Worm (Caenorhabditis elegans) whole organism, L1 larva: ENCODE results near the gene C14B9.3.

Source experiments
- fkh-10 ChIP-seq: sonication (generic microtip); optimal IDR thresholded peaks from 2 replicates; lab custom pipeline; 2017; ENCODE audit warnings: missing biosample characterization, missing genetic modification reagents, missing genetic modification characterization
- lin-13 ChIP-seq: fragments of 150-350 bp; optimal IDR thresholded peaks from 2 replicates; lab custom pipeline; 2014; ENCODE audit warnings: missing biosample characterization, missing genetic modification reagents, missing genetic modification characterization
- lin-14 ChIP-seq: fragments of 200-800 bp; sonication (Bioruptor generic); optimal IDR thresholded peaks from 2 replicates; lab custom pipeline; 2018; ENCODE audit warnings: mild to moderate bottlenecking, missing genetic modification characterization, moderate library complexity, missing compliant biosample characterization
- lin-15B ChIP-seq: fragments of 150-350 bp; sonication (generic microtip); optimal IDR thresholded peaks from 3 replicates; lab custom pipeline; 2014; ENCODE audit warnings: missing biosample characterization, missing genetic modification characterization
- mep-1 ChIP-seq: fragments of 150-350 bp; optimal IDR thresholded peaks from 2 replicates; lab custom pipeline; 2014; ENCODE audit warnings: missing biosample characterization, missing genetic modification characterization
- nhr-11 ChIP-seq: fragments of 150-350 bp; optimal IDR thresholded peaks from 2 replicates; lab custom pipeline; 2014; ENCODE audit warnings: missing biosample characterization, missing genetic modification characterization
- tbx-2 ChIP-seq: sonication (generic microtip); optimal IDR thresholded peaks from 2 replicates; lab custom pipeline; 2016; ENCODE audit warnings: missing genetic modification characterization, missing compliant biosample characterization

DNA sequence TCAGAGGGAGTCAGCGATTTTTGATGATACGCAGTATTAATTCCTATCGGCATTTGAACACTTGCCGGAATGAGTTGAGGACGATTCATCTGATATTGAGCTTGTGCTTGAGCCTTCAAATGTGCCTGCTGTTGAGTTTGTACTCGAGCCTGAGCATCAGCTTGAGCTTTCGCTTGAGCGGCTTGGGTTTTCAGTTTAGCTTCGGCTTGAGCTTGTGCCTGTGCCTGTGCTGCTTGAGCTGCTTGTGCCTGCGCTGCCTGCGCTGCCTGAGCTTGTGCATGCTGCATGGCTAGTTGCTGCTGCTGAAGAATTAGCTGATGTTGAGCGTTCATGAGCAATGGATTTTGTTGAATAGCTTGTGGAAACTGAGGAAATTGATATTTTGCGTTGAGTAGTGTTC, 7.3 kb downstream of the C14B9.3 start:
- TF ChIP-seq fkh-10 (GFP tag; lab: Kevin White, UChicago) (no peak), nhr-11 (no peak), lin-15B (tag; lab: Kevin White, UChicago) (no peak), tbx-2 (tag; lab: Kevin White, UChicago) (no peak), lin-13 (GFP tag; lab: Kevin White, UChicago) (no peak), mep-1 (tag; lab: Kevin White, UChicago) (no peak), lin-14 (no peak)
